Fruit fly (Drosophila melanogaster) whole organism, embryonic: ENCODE data around the gene CG7611.
"Not testable (repeated sequence)": the region's sequence is repeated elsewhere in the genome, so short reads cannot be mapped to it uniquely, and the experiment has no call there.

ENCODE experiments used
- CG11247 ChIP-seq: fragments of 200-800 bp; sonication (Bioruptor generic); IDR thresholded peaks from 2 replicates; pipeline ENCODE4 v1.3.6; 2022; ENCODE audit warnings: missing biosample characterization, missing genetic modification characterization
- CG6175 ChIP-seq: fragments of 200-800 bp; sonication (Bioruptor generic); IDR thresholded peaks from 3 replicates; pipeline ENCODE4 v1.3.6; 2022; ENCODE audit warnings: missing biosample characterization, missing genetic modification characterization
- exex ChIP-seq: fragments of 200-800 bp; sonication (Bioruptor generic); optimal IDR thresholded peaks from 4 replicates; lab custom pipeline; 2018; ENCODE audit warnings: missing biosample characterization, mild to moderate bottlenecking, missing genetic modification characterization, moderate library complexity
- fd102C ChIP-seq: fragments of 200-800 bp; sonication (Bioruptor generic); optimal IDR thresholded peaks from 2 replicates; lab custom pipeline; 2018; ENCODE audit warnings: missing biosample characterization, mild to moderate bottlenecking, missing genetic modification characterization, moderate library complexity

DNA sequence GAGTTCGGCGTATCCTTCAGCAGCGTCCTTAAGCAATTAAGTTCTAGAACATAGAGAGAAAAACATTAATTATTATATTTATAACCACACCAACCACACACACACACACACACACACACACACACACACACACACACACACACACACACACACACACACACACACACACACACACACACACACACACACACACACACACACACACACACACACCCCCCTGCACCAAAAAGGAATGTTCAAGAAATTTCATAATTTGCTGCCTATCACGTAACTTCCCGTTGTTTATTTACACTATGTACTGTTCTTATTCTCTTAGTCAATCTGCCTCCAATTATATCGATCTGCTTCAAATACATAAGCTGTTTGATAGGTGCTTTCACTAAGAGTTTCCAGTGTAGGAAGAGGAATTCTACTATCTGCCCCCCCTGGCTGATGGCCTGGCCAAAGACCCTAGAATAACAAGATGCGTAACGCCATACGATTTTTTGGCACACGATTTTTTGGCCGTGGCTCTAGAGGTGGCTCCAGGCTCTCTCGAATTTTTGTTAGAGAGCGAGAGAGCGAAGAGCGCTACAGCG is 24.4 kb upstream of the CG7611 start:
- not testable (repeated sequence) for TF ChIP-seq fd102C (GFP tag; lab: Kevin White, UChicago); CG11247; exex (tag; lab: Kevin White, UChicago); CG6175
